Worm (Caenorhabditis elegans) whole organism, late embryonic: ENCODE results near the gene glr-8.

Experiments
- K02D7.2 ChIP-seq: sonication (generic microtip); optimal IDR thresholded peaks from 2 replicates; lab custom pipeline; 2017; ENCODE audit warnings: mild to moderate bottlenecking, missing genetic modification characterization, missing compliant biosample characterization
- ahr-1 ChIP-seq: sonication (generic microtip); optimal IDR thresholded peaks from 2 replicates; lab custom pipeline; 2016; ENCODE audit warnings: missing genetic modification characterization, missing compliant biosample characterization
- ama-1 ChIP-seq: fragments of 150-350 bp; optimal IDR thresholded peaks from 2 replicates; lab custom pipeline; 2014
- ceh-19 ChIP-seq: fragments of 200-800 bp; sonication (Bioruptor generic); optimal IDR thresholded peaks from 2 replicates; lab custom pipeline; 2018; ENCODE audit warnings: mild to moderate bottlenecking, missing genetic modification characterization, missing compliant biosample characterization
- ceh-2 ChIP-seq: sonication (generic microtip); optimal IDR thresholded peaks from 2 replicates; lab custom pipeline; 2016; ENCODE audit warnings: missing genotype, missing genetic modification characterization, missing compliant biosample characterization
- ceh-30 ChIP-seq: fragments of 150-350 bp; optimal IDR thresholded peaks from 2 replicates; lab custom pipeline; 2014; ENCODE audit warnings: missing biosample characterization, missing genetic modification characterization
- ceh-31 ChIP-seq: sonication (generic microtip); optimal IDR thresholded peaks from 2 replicates; lab custom pipeline; 2016; ENCODE audit warnings: missing genetic modification characterization, missing compliant biosample characterization
- ceh-34 ChIP-seq: sonication (generic microtip); optimal IDR thresholded peaks from 2 replicates; lab custom pipeline; 2016; ENCODE audit warnings: mild to moderate bottlenecking, missing genetic modification characterization, missing compliant biosample characterization
- ceh-45 ChIP-seq: fragments of 200-800 bp; sonication (Bioruptor generic); IDR thresholded peaks from 2 replicates; pipeline ENCODE4 v1.3.6; 2022; ENCODE audit warnings: missing genetic modification reagents, missing genetic modification characterization, missing compliant biosample characterization
- ceh-9 ChIP-seq: sonication (generic microtip); optimal IDR thresholded peaks from 2 replicates; lab custom pipeline; 2016; ENCODE audit warnings: mild to moderate bottlenecking, missing genetic modification characterization, inconsistent platforms, missing compliant biosample characterization
- che-1 ChIP-seq: sonication (generic microtip); optimal IDR thresholded peaks from 2 replicates; lab custom pipeline; 2016; ENCODE audit warnings: mild to moderate bottlenecking, missing genetic modification characterization, missing compliant biosample characterization
- dmd-4 ChIP-seq: sonication (generic microtip); optimal IDR thresholded peaks from 2 replicates; lab custom pipeline; 2016; ENCODE audit warnings: borderline replicate concordance, missing genetic modification characterization, missing compliant biosample characterization
- ets-4 ChIP-seq: sonication (generic microtip); optimal IDR thresholded peaks from 2 replicates; lab custom pipeline; 2016; ENCODE audit warnings: missing genetic modification characterization, missing compliant biosample characterization
- fkh-6 ChIP-seq: sonication (generic microtip); optimal IDR thresholded peaks from 2 replicates; lab custom pipeline; 2016; ENCODE audit warnings: missing genetic modification characterization, missing compliant biosample characterization
- gmeb-2 ChIP-seq: sonication (generic microtip); optimal IDR thresholded peaks from 2 replicates; lab custom pipeline; 2016; ENCODE audit warnings: missing genetic modification characterization, inconsistent platforms, missing compliant biosample characterization
- hlh-15 ChIP-seq: sonication (generic microtip); optimal IDR thresholded peaks from 2 replicates; lab custom pipeline; 2016; ENCODE audit warnings: missing genetic modification characterization, missing compliant biosample characterization
- hlh-6 ChIP-seq: sonication (generic microtip); optimal IDR thresholded peaks from 2 replicates; lab custom pipeline; 2016; ENCODE audit warnings: missing genotype, missing genetic modification characterization, missing compliant biosample characterization
- lim-6 ChIP-seq: sonication (generic microtip); optimal IDR thresholded peaks from 2 replicates; lab custom pipeline; 2016; ENCODE audit warnings: missing genetic modification characterization, missing compliant biosample characterization
- madf-2 ChIP-seq: sonication (generic microtip); optimal IDR thresholded peaks from 2 replicates; lab custom pipeline; 2017; ENCODE audit warnings: missing genetic modification characterization, missing compliant biosample characterization
- nhr-11 ChIP-seq: fragments of 150-350 bp; optimal IDR thresholded peaks from 2 replicates; lab custom pipeline; 2014; ENCODE audit warnings: missing biosample characterization, missing genetic modification characterization
- nhr-232 ChIP-seq: sonication (generic microtip); optimal IDR thresholded peaks from 2 replicates; lab custom pipeline; 2016; ENCODE audit warnings: missing genetic modification characterization, missing compliant biosample characterization
- pag-3 ChIP-seq: sonication (generic microtip); optimal IDR thresholded peaks from 2 replicates; lab custom pipeline; 2016; ENCODE audit warnings: missing compliant biosample characterization, missing genetic modification characterization, borderline replicate concordance
- pat-9 ChIP-seq: fragments of 200-800 bp; sonication (Bioruptor generic); optimal IDR thresholded peaks from 2 replicates; lab custom pipeline; 2018; ENCODE audit warnings: mild to moderate bottlenecking, missing genetic modification characterization, moderate library complexity, missing compliant biosample characterization
- pha-2 ChIP-seq: sonication (generic microtip); optimal IDR thresholded peaks from 2 replicates; lab custom pipeline; 2017; ENCODE audit warnings: mild to moderate bottlenecking, missing genetic modification characterization, missing compliant biosample characterization
- pqm-1 ChIP-seq: sonication (generic microtip); optimal IDR thresholded peaks from 2 replicates; lab custom pipeline; 2016; ENCODE audit warnings: missing genetic modification characterization, missing compliant biosample characterization
- ref-2 ChIP-seq: sonication (generic microtip); optimal IDR thresholded peaks from 2 replicates; lab custom pipeline; 2016; ENCODE audit warnings: missing genetic modification characterization, missing compliant biosample characterization
- sdc-2 ChIP-seq: sonication (generic microtip); optimal IDR thresholded peaks from 2 replicates; lab custom pipeline; 2016; ENCODE audit warnings: missing genotype, missing genetic modification characterization, missing compliant biosample characterization
- sox-4 ChIP-seq: sonication (generic microtip); optimal IDR thresholded peaks from 2 replicates; lab custom pipeline; 2017; ENCODE audit warnings: mild to moderate bottlenecking, missing genetic modification characterization, inconsistent platforms, missing compliant biosample characterization
- syd-9 ChIP-seq: sonication (generic microtip); optimal IDR thresholded peaks from 2 replicates; lab custom pipeline; 2016; ENCODE audit warnings: mild to moderate bottlenecking, missing genetic modification characterization, moderate library complexity, missing compliant biosample characterization
- tbx-2 ChIP-seq: sonication (generic microtip); optimal IDR thresholded peaks from 2 replicates; lab custom pipeline; 2016; ENCODE audit warnings: missing genetic modification characterization, missing compliant biosample characterization
- tbx-7 ChIP-seq: sonication (generic microtip); optimal IDR thresholded peaks from 2 replicates; lab custom pipeline; 2016; ENCODE audit warnings: missing genotype, missing genetic modification characterization, missing compliant biosample characterization
- unc-42 ChIP-seq: sonication (generic microtip); optimal IDR thresholded peaks from 2 replicates; lab custom pipeline; 2016; ENCODE audit warnings: missing genotype, missing genetic modification characterization, missing compliant biosample characterization
- unc-86 ChIP-seq: sonication (generic microtip); optimal IDR thresholded peaks from 2 replicates; lab custom pipeline; 2016; ENCODE audit warnings: missing genetic modification characterization, missing compliant biosample characterization
- zip-5 ChIP-seq: sonication (generic microtip); optimal IDR thresholded peaks from 2 replicates; lab custom pipeline; 2016; ENCODE audit warnings: missing genetic modification characterization, missing compliant biosample characterization
- ztf-16 ChIP-seq: sonication (generic microtip); optimal IDR thresholded peaks from 2 replicates; lab custom pipeline; 2017; ENCODE audit warnings: missing genetic modification characterization, missing compliant biosample characterization

glr-8 gene

ce11 chrX:6533038-6533437 lies 27.3 kb downstream of the glr-8 start:
- no peak for TF ChIP-seq nhr-11

ce11 chrX:6536701-6537279 lies 31.0 kb downstream of the glr-8 start, which contains the start of gene ilys-5:
Gene ilys-5 (minus strand): TSS chrX:6536840.
- no peak for TF ChIP-seq tbx-2 (tag; lab: Kevin White, UChicago)
- TF ChIP-seq ahr-1 (tag; lab: Kevin White, UChicago): no peak
- TF ChIP-seq ets-4 (tag; lab: Kevin White, UChicago): no peak
- no peak for TF ChIP-seq hlh-6 (tag; lab: Kevin White, UChicago)
- TF ChIP-seq pqm-1 (tag; lab: Kevin White, UChicago): no peak
- TF ChIP-seq ztf-16 (tag; lab: Kevin White, UChicago): no peak

ce11 chrX:6538068-6538467 lies 32.3 kb downstream of the glr-8 start:
- TF ChIP-seq hlh-15: no peak
- TF ChIP-seq syd-9 (tag; lab: Kevin White, UChicago): no peak
- no peak for TF ChIP-seq zip-5 (tag; lab: Kevin White, UChicago)
- TF ChIP-seq ceh-30 (tag; lab: Kevin White, UChicago): no peak
- no peak for TF ChIP-seq ceh-34 (tag; lab: Kevin White, UChicago)
- no peak for TF ChIP-seq tbx-7 (tag; lab: Kevin White, UChicago)
- TF ChIP-seq ama-1: no peak
- no peak for TF ChIP-seq K02D7.2 (tag; lab: Kevin White, UChicago)
- TF ChIP-seq ceh-9: no peak
- TF ChIP-seq nhr-232 (tag; lab: Kevin White, UChicago): no peak
- no peak for TF ChIP-seq pha-2 (tag; lab: Kevin White, UChicago)
- no peak for TF ChIP-seq fkh-6 (tag; lab: Kevin White, UChicago)
- no peak for TF ChIP-seq gmeb-2 (tag; lab: Kevin White, UChicago)
- TF ChIP-seq dmd-4 (tag; lab: Kevin White, UChicago): no peak
- no peak for TF ChIP-seq madf-2
- TF ChIP-seq sdc-2 (tag; lab: Kevin White, UChicago): no peak
- no peak for TF ChIP-seq sox-4 (tag; lab: Kevin White, UChicago)
- TF ChIP-seq unc-86: no peak
- TF ChIP-seq ceh-31 (tag; lab: Kevin White, UChicago): no peak
- TF ChIP-seq pag-3 (tag; lab: Kevin White, UChicago): no peak

- TF ChIP-seq che-1 (tag; lab: Kevin White, UChicago) (no peak), ceh-34 (tag; lab: Kevin White, UChicago) (no peak), ceh-9 (no peak), nhr-11 (no peak), fkh-6 (tag; lab: Kevin White, UChicago) (no peak), pqm-1 (tag; lab: Kevin White, UChicago) (no peak), sdc-2 (tag; lab: Kevin White, UChicago) (no peak), ref-2 (tag; lab: Kevin White, UChicago) (no peak), ama-1 (no peak), syd-9 (tag; lab: Kevin White, UChicago) (no peak), tbx-7 (tag; lab: Kevin White, UChicago) (no peak), ceh-19 (GFP tag; lab: Kevin White, UChicago) (no peak), ceh-30 (tag; lab: Kevin White, UChicago) (no peak), hlh-15 (no peak), unc-42 (no peak)
These were observed 36.9 kb downstream of the glr-8 start, which contains the start of gene T14E8.2 for ce11 chrX:6542692-6543091. Gene T14E8.2 (plus strand): TSS chrX:6542992.

ce11 chrX:6543665-6544064 lies 37.9 kb downstream of the glr-8 start:
- no peak for TF ChIP-seq gmeb-2 (tag; lab: Kevin White, UChicago)
- TF ChIP-seq tbx-2 (tag; lab: Kevin White, UChicago): no peak
- no peak for TF ChIP-seq lim-6 (tag; lab: Kevin White, UChicago)
- no peak for TF ChIP-seq pat-9 (tag; lab: Kevin White, UChicago)
- no peak for TF ChIP-seq K02D7.2 (tag; lab: Kevin White, UChicago)
- TF ChIP-seq syd-9 (tag; lab: Kevin White, UChicago): no peak
- TF ChIP-seq ceh-2 (tag; lab: Kevin White, UChicago): no peak
- TF ChIP-seq ceh-45 (GFP tag; lab: Robert Waterston, UW): no peak
- no peak for TF ChIP-seq pha-2 (tag; lab: Kevin White, UChicago)
